Worm (Caenorhabditis elegans): ENCODE measurements around the gene nono-1.

nono-1 gene

DNA sequence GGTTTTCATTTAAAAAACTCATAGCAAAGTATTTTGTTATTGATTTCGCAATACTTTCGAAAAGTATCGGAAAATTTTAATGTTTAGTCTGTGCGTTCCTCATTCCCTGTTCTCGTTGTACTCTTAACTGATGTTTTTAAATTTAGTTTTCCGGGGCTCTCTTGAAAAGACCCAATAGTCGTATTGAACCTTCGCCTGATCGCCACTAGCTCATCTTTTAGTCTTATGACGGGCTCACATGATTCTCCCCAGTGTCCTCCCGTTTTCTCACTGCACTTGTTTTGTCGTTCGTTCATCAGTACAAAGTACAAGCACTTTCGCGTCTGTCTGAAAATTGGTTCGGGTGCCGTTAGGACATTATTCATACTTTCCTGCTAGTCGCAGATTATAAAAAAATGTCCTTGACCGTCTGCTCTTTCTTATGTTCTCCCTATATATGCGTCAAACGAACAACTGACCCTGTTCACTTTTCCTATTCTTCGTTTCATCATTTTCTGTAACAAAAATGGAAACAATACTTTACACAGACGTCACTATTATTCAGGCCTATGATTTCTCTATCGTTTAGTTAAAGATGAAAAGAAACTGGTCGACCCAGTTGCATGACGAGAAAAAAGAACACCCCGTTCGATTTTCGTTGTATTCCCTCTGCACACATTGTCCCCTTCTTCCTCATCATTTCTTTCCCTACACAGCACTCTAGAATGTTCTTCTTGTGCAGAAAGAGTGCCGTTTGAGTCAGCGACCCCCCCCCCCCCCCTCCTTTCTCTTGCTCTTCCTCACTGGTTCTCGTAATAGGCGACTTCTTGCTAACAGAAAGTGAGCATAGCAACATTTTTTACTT, 18.4 kb downstream of the nono-1 start, which contains the start of gene ubq-1:
Gene ubq-1 (plus strand): TSS at position 802 of the 844 bp plus-strand sequence.
- no peak for TF ChIP-seq somi-1 (GFP tag; optimal IDR thresholded peaks at IDR 0.05)
- no peak; the same call in 1 of the 2 replicates for TF ChIP-seq madf-3 (GFP tag; IDR thresholded peaks at IDR 0.05)
- peak; percentile 60 for TF ChIP-seq ZK185.1 (tag; optimal IDR thresholded peaks at IDR 0.05; ENCODE audit: poor library complexity, severe bottlenecking)
- TF ChIP-seq let-526 (GFP tag; IDR thresholded peaks at IDR 0.05): no peak
- TF ChIP-seq Y53G8AR.9 (GFP tag; conservative IDR thresholded peaks at IDR 0.05): 0 out of 2 replicates have a peak, but pooled peaks have one; percentile 8
- no peak for TF ChIP-seq hmg-1.2 (GFP tag; IDR thresholded peaks at IDR 0.05)
- peak; percentile 48; the same call in 1 of the 2 replicates for TF ChIP-seq hsf-1 (GFP tag; IDR thresholded peaks at IDR 0.05)
- no peak for TF ChIP-seq gei-17 (GFP tag; optimal IDR thresholded peaks at IDR 0.05)
- peak; percentile 27 for TF ChIP-seq lsl-1 (GFP tag; optimal IDR thresholded peaks at IDR 0.05)
- TF ChIP-seq ama-1 (optimal IDR thresholded peaks at IDR 0.05): no peak
- peak in 1 of 2 experiments; percentile 2 for TF ChIP-seq ama-1 (GFP tag; optimal IDR thresholded peaks at IDR 0.05)
- TF ChIP-seq dox-1 (GFP tag; IDR thresholded peaks at IDR 0.05): 0 out of 2 replicates have a peak, but pooled peaks have one; percentile 6
- TF ChIP-seq nfyb-1 (GFP tag; IDR thresholded peaks at IDR 0.05): no peak; the same call in 1 of the 2 replicates
- peak; percentile 44; the same call in 1 of the 2 replicates for TF ChIP-seq egrh-3 (GFP tag; IDR thresholded peaks at IDR 0.05)
- no peak for TF ChIP-seq nfya-2 (GFP tag; IDR thresholded peaks at IDR 0.05)
- peak; percentile 88 for TF ChIP-seq cebp-1 (GFP tag; IDR thresholded peaks at IDR 0.05)
- peak; percentile 95 for TF ChIP-seq cebp-1 (tag; optimal IDR thresholded peaks at IDR 0.05)
- no peak for TF ChIP-seq him-1 (tag; optimal IDR thresholded peaks at IDR 0.05)
- peak; percentile 9 for TF ChIP-seq mel-28 (tag; optimal IDR thresholded peaks at IDR 0.05; ENCODE audit: borderline replicate concordance)

DNA sequence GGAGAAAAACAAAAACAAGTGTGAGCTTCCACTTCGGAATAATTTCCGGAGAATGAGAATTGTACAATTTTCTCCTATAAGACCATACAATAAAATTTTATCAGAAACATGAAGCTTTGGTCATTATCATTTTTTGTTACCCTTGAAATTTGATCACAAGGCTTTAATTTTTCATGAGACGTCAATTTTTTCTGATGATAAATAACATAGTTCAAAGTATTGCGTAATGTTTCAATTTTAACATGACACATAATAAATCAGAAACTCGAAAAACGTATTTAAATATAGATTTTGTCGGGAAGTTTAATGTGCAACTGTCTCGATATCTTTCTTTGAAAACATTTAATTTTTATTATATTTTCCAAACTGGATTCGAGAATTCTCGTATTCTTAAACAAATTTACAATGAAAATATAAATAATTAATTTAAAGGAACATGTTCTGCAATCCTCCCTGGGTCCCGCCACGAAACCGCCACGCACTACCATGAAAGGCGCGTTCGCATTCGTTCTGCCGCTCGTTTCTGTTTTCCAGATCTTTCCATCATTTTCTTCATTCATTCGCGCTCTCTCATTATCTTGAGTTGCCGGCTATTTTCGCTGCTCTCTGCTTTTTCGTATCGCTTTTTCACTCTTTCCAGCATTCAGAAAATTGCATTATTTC, 19.1 kb downstream of the nono-1 start:
- TF ChIP-seq lir-1 (GFP tag; conservative IDR thresholded peaks at IDR 0.05): 0 out of 2 replicates have a peak, but pooled peaks have one; percentile 5
- peak; percentile 60 for TF ChIP-seq ekl-4 (GFP tag; IDR thresholded peaks at IDR 0.05)
- TF ChIP-seq tbp1 (GFP tag; optimal IDR thresholded peaks at IDR 0.05): no peak
- TF ChIP-seq unc-62 (GFP tag; optimal IDR thresholded peaks at IDR 0.05): peak; percentile 87
- TF ChIP-seq zim-3 (tag; optimal IDR thresholded peaks at IDR 0.05): no peak
- no peak for TF ChIP-seq attf-6 (GFP tag; IDR thresholded peaks at IDR 0.05)
- 0 out of 2 replicates have a peak, but pooled peaks have one; percentile 14 for TF ChIP-seq Y53G8AR.9 (GFP tag; conservative IDR thresholded peaks at IDR 0.05)
- TF ChIP-seq hmg-1.2 (GFP tag; IDR thresholded peaks at IDR 0.05): peak; percentile 37; the same call in 1 of the 2 replicates
- no peak for TF ChIP-seq ccch-3 (GFP tag; optimal IDR thresholded peaks at IDR 0.05)
- peak; percentile 98 for TF ChIP-seq hsf-1 (GFP tag; IDR thresholded peaks at IDR 0.05)
- peak; percentile 43; the same call in 1 of the 2 replicates for TF ChIP-seq mcd-1 (GFP tag; IDR thresholded peaks at IDR 0.05)
- peak; percentile 71 for TF ChIP-seq Y67H2A.10 (GFP tag; conservative IDR thresholded peaks at IDR 0.05)
- no peak for TF ChIP-seq F23B12.7 (tag; optimal IDR thresholded peaks at IDR 0.05; ENCODE audit: insufficient read depth)
- peak; percentile 95; the same call in 1 of the 2 replicates for TF ChIP-seq madf-6 (GFP tag; IDR thresholded peaks at IDR 0.05)
- peak; percentile 64; the same call in 1 of the 2 replicates for TF ChIP-seq cebp-1 (GFP tag; IDR thresholded peaks at IDR 0.05)
- TF ChIP-seq cebp-1 (tag; optimal IDR thresholded peaks at IDR 0.05): no peak
- no peak for TF ChIP-seq sdz-38 (tag; optimal IDR thresholded peaks at IDR 0.05)
- TF ChIP-seq D2030.7 (GFP tag; IDR thresholded peaks at IDR 0.05): peak; percentile 88
- TF ChIP-seq snpc-1.1 (tag; optimal IDR thresholded peaks at IDR 0.05; ENCODE audit: insufficient read depth): no peak
- peak; percentile 77 for TF ChIP-seq dox-1 (GFP tag; IDR thresholded peaks at IDR 0.05)
- TF ChIP-seq ceh-91 (GFP tag; IDR thresholded peaks at IDR 0.05): peak; percentile 93
- TF ChIP-seq pbrm-1 (GFP tag; IDR thresholded peaks at IDR 0.05): peak; percentile 53
- TF ChIP-seq B0019.2 (GFP tag; conservative IDR thresholded peaks at IDR 0.05): peak; percentile 74
- peak; percentile 93 for TF ChIP-seq efl-1 (GFP tag; optimal IDR thresholded peaks at IDR 0.05)
- peak; percentile 35; the same call in 1 of the 2 replicates for TF ChIP-seq egrh-3 (GFP tag; IDR thresholded peaks at IDR 0.05)
- TF ChIP-seq F33H1.4 (GFP tag; IDR thresholded peaks at IDR 0.05): peak; percentile 96
- peak; percentile 89 for TF ChIP-seq Y95B8A.8 (GFP tag; IDR thresholded peaks at IDR 0.05)
- no peak for TF ChIP-seq ztf-3 (GFP tag; optimal IDR thresholded peaks at IDR 0.05)
- peak; percentile 44 for TF ChIP-seq B0336.3 (GFP tag; IDR thresholded peaks at IDR 0.05)
- 0 out of 2 replicates have a peak, but pooled peaks have one; percentile 29 for TF ChIP-seq C17E4.6 (GFP tag; IDR thresholded peaks at IDR 0.05)
- peak; percentile 78 for TF ChIP-seq snpc-3.4 (tag; optimal IDR thresholded peaks at IDR 0.05)
